Worm (Caenorhabditis elegans) whole organism, L1 larva: ENCODE data around the gene ZK721.3.

Experiments used
- C16A3.4 ChIP-seq: fragments of 150-350 bp; optimal IDR thresholded peaks from 2 replicates; lab custom pipeline; 2014; ENCODE audit warnings: missing biosample characterization, missing genetic modification characterization
- alr-1 ChIP-seq: fragments of 200-800 bp; sonication (Bioruptor generic); optimal IDR thresholded peaks from 2 replicates; lab custom pipeline; 2018; ENCODE audit warnings: borderline replicate concordance, mild to moderate bottlenecking, missing genetic modification characterization, missing compliant biosample characterization
- ceh-63 ChIP-seq: fragments of 200-800 bp; sonication (Bioruptor generic); optimal IDR thresholded peaks from 2 replicates; lab custom pipeline; 2018; ENCODE audit warnings: mild to moderate bottlenecking, missing genetic modification characterization, missing compliant biosample characterization
- ceh-8 ChIP-seq: fragments of 200-800 bp; sonication (Bioruptor generic); optimal IDR thresholded peaks from 2 replicates; lab custom pipeline; 2018; ENCODE audit warnings: mild to moderate bottlenecking, missing genetic modification characterization, moderate library complexity, missing compliant biosample characterization
- ceh-88 ChIP-seq: fragments of 200-800 bp; sonication (Bioruptor generic); IDR thresholded peaks from 2 replicates; pipeline ENCODE4 v1.3.6; 2022; ENCODE audit warnings: missing genetic modification characterization, missing compliant biosample characterization
- dsc-1 ChIP-seq: sonication (generic microtip); optimal IDR thresholded peaks from 2 replicates; lab custom pipeline; 2016; ENCODE audit warnings: mild to moderate bottlenecking, missing genetic modification characterization, missing compliant biosample characterization
- efl-1 ChIP-seq, 4 experiments: fragments of 150-350 bp; optimal IDR thresholded peaks in 3 of 4; peaks in 1 of 4; 1 replicate in 1 of 4; 2 replicates in 3 of 4; lab custom pipeline; 2014; ENCODE audit warnings: missing biosample characterization in 2 of 4, missing genetic modification characterization in 2 of 4, missing genetic modification reagents in 2 of 4
- efl-3 ChIP-seq: fragments of 200-800 bp; sonication (Bioruptor generic); optimal IDR thresholded peaks from 2 replicates; lab custom pipeline; 2018; ENCODE audit warnings: mild to moderate bottlenecking, missing genetic modification characterization, missing compliant biosample characterization
- egl-13 ChIP-seq: sonication (generic microtip); optimal IDR thresholded peaks from 2 replicates; lab custom pipeline; 2016; ENCODE audit warnings: missing genotype, missing genetic modification reagents, missing genetic modification characterization, missing compliant biosample characterization
- egl-27 ChIP-seq, 2 experiments: fragments of 150-350 bp in 1 of 2; sonication (generic microtip); optimal IDR thresholded peaks; 3 replicates each; lab custom pipeline; 2017 to 2018; ENCODE audit warnings: missing biosample characterization in 2 of 2, missing genetic modification characterization in 2 of 2, missing genetic modification reagents in 2 of 2
- ets-5 ChIP-seq: fragments of 200-800 bp; sonication (Bioruptor generic); IDR thresholded peaks from 2 replicates; pipeline ENCODE4 v1.3.6; 2022; ENCODE audit warnings: missing genetic modification characterization, missing compliant biosample characterization
- fkh-10 ChIP-seq: sonication (generic microtip); optimal IDR thresholded peaks from 2 replicates; lab custom pipeline; 2017; ENCODE audit warnings: missing biosample characterization, missing genetic modification reagents, missing genetic modification characterization
- fkh-4 ChIP-seq: sonication (generic microtip); optimal IDR thresholded peaks from 2 replicates; lab custom pipeline; 2016; ENCODE audit warnings: missing compliant biosample characterization, missing genetic modification characterization, borderline replicate concordance
- fos-1 ChIP-seq: fragments of 150-350 bp; optimal IDR thresholded peaks from 2 replicates; lab custom pipeline; 2014; ENCODE audit warnings: missing biosample characterization, missing genetic modification characterization
- grh-1 ChIP-seq: fragments of 200-800 bp; sonication (Bioruptor generic); IDR thresholded peaks from 2 replicates; pipeline ENCODE4 v1.3.6; 2022; ENCODE audit warnings: missing genetic modification reagents, missing genetic modification characterization, missing compliant biosample characterization
- hlh-17 ChIP-seq: fragments of 200-800 bp; sonication (Bioruptor generic); optimal IDR thresholded peaks from 2 replicates; lab custom pipeline; 2018; ENCODE audit warnings: missing genetic modification characterization, mild to moderate bottlenecking, missing compliant biosample characterization, moderate library complexity, borderline replicate concordance
- hlh-4 ChIP-seq: sonication (generic microtip); optimal IDR thresholded peaks from 2 replicates; lab custom pipeline; 2016; ENCODE audit warnings: mild to moderate bottlenecking, missing genetic modification characterization, missing compliant biosample characterization
- lin-14 ChIP-seq: fragments of 200-800 bp; sonication (Bioruptor generic); optimal IDR thresholded peaks from 2 replicates; lab custom pipeline; 2018; ENCODE audit warnings: mild to moderate bottlenecking, missing genetic modification characterization, moderate library complexity, missing compliant biosample characterization
- lin-35 ChIP-seq, 2 experiments: fragments of 150-350 bp; optimal IDR thresholded peaks; 2 replicates each; lab custom pipeline; 2014; ENCODE audit warnings: missing biosample characterization in 2 of 2, missing genetic modification characterization in 2 of 2, missing genetic modification reagents in 2 of 2
- lin-39 ChIP-seq: fragments of 150-350 bp; optimal IDR thresholded peaks from 2 replicates; lab custom pipeline; 2014; ENCODE audit warnings: missing biosample characterization, missing genetic modification reagents, missing genetic modification characterization
- lir-3 ChIP-seq: sonication (generic microtip); optimal IDR thresholded peaks from 2 replicates; lab custom pipeline; 2016; ENCODE audit warnings: mild to moderate bottlenecking, missing genetic modification characterization, moderate library complexity, missing compliant biosample characterization; ENCODE audit not compliant: poor library complexity
- lsy-2 ChIP-seq, 2 experiments: fragments of 150-350 bp; optimal IDR thresholded peaks; 2 replicates each; lab custom pipeline; 2014; ENCODE audit warnings: missing biosample characterization in 2 of 2, missing genetic modification characterization in 2 of 2
- mef-2 ChIP-seq: fragments of 150-350 bp; optimal IDR thresholded peaks from 2 replicates; lab custom pipeline; 2014; ENCODE audit warnings: missing biosample characterization, missing genetic modification characterization
- nhr-12 ChIP-seq: sonication (generic microtip); optimal IDR thresholded peaks from 2 replicates; lab custom pipeline; 2017; ENCODE audit warnings: missing biosample characterization, missing genetic modification characterization
- nhr-20 ChIP-seq: sonication (generic microtip); optimal IDR thresholded peaks from 2 replicates; lab custom pipeline; 2016; ENCODE audit warnings: mild to moderate bottlenecking, missing genetic modification characterization, missing compliant biosample characterization
- nhr-47 ChIP-seq: sonication (generic microtip); optimal IDR thresholded peaks from 2 replicates; lab custom pipeline; 2016; ENCODE audit warnings: mild to moderate bottlenecking, missing genetic modification characterization, moderate library complexity, missing compliant biosample characterization
- nhr-76 ChIP-seq: sonication (generic microtip); optimal IDR thresholded peaks from 2 replicates; lab custom pipeline; 2017; ENCODE audit warnings: missing biosample characterization, missing genetic modification characterization
- nhr-85 ChIP-seq: sonication (generic microtip); peaks from one replicate; lab custom pipeline; 2016; ENCODE audit warnings: missing genetic modification characterization, inconsistent platforms, missing compliant biosample characterization
- nhr-90 ChIP-seq: sonication (generic microtip); optimal IDR thresholded peaks from 2 replicates; lab custom pipeline; 2016; ENCODE audit warnings: mild to moderate bottlenecking, missing genetic modification characterization, missing compliant biosample characterization; ENCODE audit not compliant: poor library complexity
- skn-1 ChIP-seq: fragments of 150-350 bp; optimal IDR thresholded peaks from 2 replicates; lab custom pipeline; 2014; ENCODE audit warnings: missing biosample characterization, missing genetic modification characterization
- snu-23 ChIP-seq: sonication (generic microtip); optimal IDR thresholded peaks from 2 replicates; lab custom pipeline; 2016; ENCODE audit warnings: missing genetic modification characterization, missing compliant biosample characterization
- sptf-1 ChIP-seq: fragments of 150-350 bp; optimal IDR thresholded peaks from 2 replicates; lab custom pipeline; 2014; ENCODE audit warnings: missing biosample characterization, missing genetic modification characterization
- swsn-7 ChIP-seq: sonication (generic microtip); optimal IDR thresholded peaks from 2 replicates; lab custom pipeline; 2016; ENCODE audit warnings: missing genetic modification characterization, missing compliant biosample characterization
- tlp-1 ChIP-seq: fragments of 150-350 bp; optimal IDR thresholded peaks from 2 replicates; lab custom pipeline; 2014; ENCODE audit warnings: missing biosample characterization, missing genetic modification characterization
- unc-130 ChIP-seq: fragments of 150-350 bp; optimal IDR thresholded peaks from 2 replicates; lab custom pipeline; 2017; ENCODE audit warnings: missing biosample characterization, missing genetic modification characterization, inconsistent platforms
- unc-98 ChIP-seq: fragments of 200-800 bp; sonication (Bioruptor generic); IDR thresholded peaks from 2 replicates; pipeline ENCODE4 v1.3.6; 2022; ENCODE audit warnings: missing genetic modification characterization, missing compliant biosample characterization
- zag-1 ChIP-seq: fragments of 150-350 bp; optimal IDR thresholded peaks from 2 replicates; lab custom pipeline; 2014; ENCODE audit warnings: missing biosample characterization, missing genetic modification characterization
- zip-4 ChIP-seq: fragments of 200-800 bp; sonication (Bioruptor generic); optimal IDR thresholded peaks from 2 replicates; lab custom pipeline; 2018; ENCODE audit warnings: mild to moderate bottlenecking, missing genetic modification characterization, moderate library complexity, missing compliant biosample characterization
- ztf-11 ChIP-seq, 2 experiments: sonication (generic microtip); optimal IDR thresholded peaks; 2 replicates each; lab custom pipeline; 2016 to 2017; ENCODE audit warnings: missing genetic modification characterization in 2 of 2, missing biosample characterization in 1 of 2, missing compliant biosample characterization in 1 of 2

Gene ZK721.3

DNA sequence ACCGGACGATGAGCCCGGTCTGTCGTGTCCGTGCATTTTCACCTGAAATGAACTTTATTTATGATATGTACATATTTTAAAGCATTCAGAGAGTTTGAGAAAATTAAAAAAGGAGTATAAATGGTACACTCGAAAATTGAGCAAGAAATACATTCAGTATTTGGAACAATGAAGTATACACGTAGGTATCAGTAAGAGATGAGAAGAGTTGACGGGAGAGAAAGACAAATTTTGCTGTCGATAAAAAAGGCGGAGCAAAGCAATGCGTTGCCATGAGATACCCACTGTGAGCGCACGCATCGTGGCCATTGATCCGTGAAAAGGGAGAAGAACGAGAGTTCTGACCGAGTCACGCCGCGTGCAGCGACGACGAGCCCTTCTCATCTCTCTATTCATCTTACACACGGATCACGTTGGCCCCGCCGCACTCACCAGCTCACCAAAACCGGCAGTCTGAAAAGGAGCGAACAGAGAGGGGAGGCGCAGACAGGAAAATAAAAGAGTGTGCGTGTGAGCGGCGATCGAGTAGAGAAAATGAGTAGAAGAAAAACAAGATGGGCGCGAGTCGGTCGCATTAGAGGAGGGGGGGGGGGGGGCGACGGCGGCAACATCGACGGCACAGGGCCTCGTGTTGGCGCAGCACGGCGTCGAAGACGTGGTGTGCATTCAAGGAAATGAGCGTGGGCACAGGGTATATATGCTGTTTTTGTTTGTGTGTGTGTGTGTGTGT lies 21.9 kb downstream of the ZK721.3 start, which contains the start of gene R04E5.8 (continued):
- peak; percentile 21 for TF ChIP-seq dsc-1
- peak; percentile 52 for TF ChIP-seq fkh-10 (GFP tag; lab: Kevin White, UChicago)
- TF ChIP-seq unc-98 (GFP tag; lab: Robert Waterston, UW) = no peak
- no peak for TF ChIP-seq grh-1 (GFP tag; lab: Robert Waterston, UW)
- peak; percentile 21 for TF ChIP-seq nhr-20
- TF ChIP-seq nhr-47 (tag; lab: Kevin White, UChicago) = peak; percentile 72
- no peak for TF ChIP-seq nhr-12
- TF ChIP-seq C16A3.4 (tag; lab: Kevin White, UChicago) = no peak
- TF ChIP-seq alr-1 = no peak
- TF ChIP-seq hlh-17 = no peak
- peak; percentile 20 for TF ChIP-seq snu-23 (GFP tag; lab: Kevin White, UChicago)
- no peak for TF ChIP-seq ceh-63 (GFP tag; lab: Kevin White, UChicago)
- peak; percentile 91 for TF ChIP-seq lin-14
- no peak for TF ChIP-seq egl-27 (tag; optimal IDR thresholded peaks at IDR 0.05; lab: Kevin White, UChicago)
- no peak for TF ChIP-seq lir-3 (tag; lab: Kevin White, UChicago)
- TF ChIP-seq ztf-11 (tag; optimal IDR thresholded peaks at IDR 0.05; lab: Kevin White, UChicago) = peak in 1 of 2 experiments; percentile 32
- TF ChIP-seq skn-1 (tag; lab: Kevin White, UChicago) = no peak
- TF ChIP-seq lin-35 (GFP tag; optimal IDR thresholded peaks at IDR 0.05; lab: Kevin White, UChicago) = no peak
- TF ChIP-seq egl-13 (tag; lab: Kevin White, UChicago) = peak; percentile 57
- TF ChIP-seq tlp-1 (tag; lab: Kevin White, UChicago) = no peak
- TF ChIP-seq efl-3 (GFP tag; lab: Kevin White, UChicago) = no peak
- no peak for TF ChIP-seq mef-2 (tag; lab: Kevin White, UChicago)
- no peak for TF ChIP-seq zag-1

ce11 chrX:8808740-8809139 lies 24.4 kb downstream of the ZK721.3 start:
- TF ChIP-seq nhr-90 (tag; lab: Kevin White, UChicago) (no peak), unc-130 (tag; lab: Kevin White, UChicago) (no peak), egl-13 (tag; lab: Kevin White, UChicago) (no peak), fkh-4 (tag; lab: Kevin White, UChicago) (no peak), nhr-85 (tag; lab: Kevin White, UChicago) (no peak), ceh-88 (no peak), sptf-1 (tag; lab: Kevin White, UChicago) (no peak), zip-4 (GFP tag; lab: Kevin White, UChicago) (no peak), ceh-8 (GFP tag; lab: Kevin White, UChicago) (no peak), lsy-2 (tag; optimal IDR thresholded peaks at IDR 0.05; lab: Kevin White, UChicago) (no peak), efl-1 (optimal IDR thresholded peaks at IDR 0.05; lab: Kevin White, UChicago) (no peak), efl-1 (GFP tag; optimal IDR thresholded peaks at IDR 0.05 in 1 of 2; lab: Kevin White, UChicago) (no peak), lin-39 (no peak), nhr-20 (no peak), swsn-7 (no peak), fos-1 (no peak), lin-35 (GFP tag; optimal IDR thresholded peaks at IDR 0.05; lab: Kevin White, UChicago) (no peak), hlh-4 (tag; lab: Kevin White, UChicago) (no peak), ets-5 (GFP tag; lab: Robert Waterston, UW) (no peak), lir-3 (tag; lab: Kevin White, UChicago) (no peak), nhr-76 (no peak)
